Worm (Caenorhabditis elegans): ENCODE results near the gene T28F3.11.
"Not testable (repeated sequence)": the region's sequence is repeated elsewhere in the genome, so short reads cannot be mapped to it uniquely, and the experiment has no call there.

Gene T28F3.11

ce11 chrIV:17328834-17329233 lies 37.4 kb upstream of the T28F3.11 start, which contains the start of gene ceh-88:
Gene ceh-88, plus strand, starts transcription at chrIV:17329188.
- TF ChIP-seq hnd-1 (tag; optimal IDR thresholded peaks at IDR 0.05): no peak
- no peak for TF ChIP-seq pes-1 (GFP tag; IDR thresholded peaks at IDR 0.05)
- no peak for TF ChIP-seq ets-7 (tag; optimal IDR thresholded peaks at IDR 0.05)
- TF ChIP-seq tra-4 (tag; optimal IDR thresholded peaks at IDR 0.05): no peak
- TF ChIP-seq scrt-1 (GFP tag; IDR thresholded peaks at IDR 0.05): no peak
- no peak for TF ChIP-seq hmbx-1 (tag; optimal IDR thresholded peaks at IDR 0.05)
- TF ChIP-seq F13C5.2 (tag; optimal IDR thresholded peaks at IDR 0.05): no peak
- TF ChIP-seq B0310.2 (tag; optimal IDR thresholded peaks at IDR 0.05): no peak
- TF ChIP-seq flt-1 (GFP tag; IDR thresholded peaks at IDR 0.05): no peak
- no peak for TF ChIP-seq tbx-11 (GFP tag; IDR thresholded peaks at IDR 0.05)
- no peak for TF ChIP-seq ceh-13 (GFP tag; optimal IDR thresholded peaks at IDR 0.05)
- no peak for TF ChIP-seq ama-1 (optimal IDR thresholded peaks at IDR 0.05)
- no peak for TF ChIP-seq ceh-36 (tag; optimal IDR thresholded peaks at IDR 0.05)
- TF ChIP-seq hmg-4 (GFP tag; optimal IDR thresholded peaks at IDR 0.05): no peak
- TF ChIP-seq aly-1 (tag; optimal IDR thresholded peaks at IDR 0.05): no peak

- no peak for TF ChIP-seq tbx-11 (GFP tag; IDR thresholded peaks at IDR 0.05)
- TF ChIP-seq scrt-1 (GFP tag; IDR thresholded peaks at IDR 0.05): no peak
- no peak for TF ChIP-seq ceh-13 (GFP tag; optimal IDR thresholded peaks at IDR 0.05)
- no peak for TF ChIP-seq ceh-36 (tag; optimal IDR thresholded peaks at IDR 0.05)
- TF ChIP-seq ets-7 (tag; optimal IDR thresholded peaks at IDR 0.05): no peak
- no peak for TF ChIP-seq hnd-1 (tag; optimal IDR thresholded peaks at IDR 0.05)
- TF ChIP-seq hmbx-1 (tag; optimal IDR thresholded peaks at IDR 0.05): no peak
- TF ChIP-seq pes-1 (GFP tag; IDR thresholded peaks at IDR 0.05): no peak
- no peak for TF ChIP-seq F13C5.2 (tag; optimal IDR thresholded peaks at IDR 0.05)
- no peak for TF ChIP-seq flt-1 (GFP tag; IDR thresholded peaks at IDR 0.05)
- TF ChIP-seq ama-1 (optimal IDR thresholded peaks at IDR 0.05): no peak
Observed at ce11 chrIV:17320445-17320844, 29.0 kb upstream of the T28F3.11 start, which contains the start of gene C49C3.4. Gene C49C3.4, plus strand, starts transcription at chrIV:17320795.

- TF ChIP-seq scrt-1 (GFP tag; IDR thresholded peaks at IDR 0.05) (no peak), aly-1 (tag; optimal IDR thresholded peaks at IDR 0.05) (no peak), ceh-13 (GFP tag; optimal IDR thresholded peaks at IDR 0.05) (no peak), pes-1 (GFP tag; IDR thresholded peaks at IDR 0.05) (no peak), F13C5.2 (tag; optimal IDR thresholded peaks at IDR 0.05) (no peak), tbx-11 (GFP tag; IDR thresholded peaks at IDR 0.05) (no peak)
Observed at ce11 chrIV:17316398-17316797, 24.9 kb upstream of the T28F3.11 start, which contains the start of gene C49C3.20. Gene C49C3.20, minus strand, starts transcription at chrIV:17316498.

DNA sequence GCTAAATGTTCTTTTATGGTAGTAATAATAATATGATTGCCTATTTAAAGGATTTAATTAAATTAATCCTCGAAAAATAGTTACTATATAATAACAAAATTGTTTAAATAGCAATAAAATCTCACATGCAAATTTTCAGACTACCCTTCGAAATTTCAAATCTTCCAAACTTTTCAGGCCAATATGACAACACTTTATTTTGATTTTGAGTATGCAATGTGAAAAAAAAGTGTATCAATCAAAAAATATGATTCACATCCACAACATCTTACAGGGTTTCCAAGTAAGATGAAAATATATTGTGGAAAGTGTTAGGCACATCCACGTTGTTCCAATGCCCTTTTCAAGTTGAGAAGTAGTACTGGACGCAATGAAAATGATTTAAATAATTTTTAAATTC lies 20.4 kb upstream of the T28F3.11 start, which contains the start of gene snf-9:
TSS of gene snf-9 (plus strand) at position 301 of the 400 bp plus-strand sequence.
- TF ChIP-seq aly-1 (tag; optimal IDR thresholded peaks at IDR 0.05): no peak
- TF ChIP-seq B0310.2 (tag; optimal IDR thresholded peaks at IDR 0.05): no peak
- TF ChIP-seq pes-1 (GFP tag; IDR thresholded peaks at IDR 0.05): no peak
- no peak for TF ChIP-seq tra-4 (tag; optimal IDR thresholded peaks at IDR 0.05)
- TF ChIP-seq sea-1 (GFP tag; conservative IDR thresholded peaks at IDR 0.05): no peak
- TF ChIP-seq ama-1 (optimal IDR thresholded peaks at IDR 0.05): no peak

DNA sequence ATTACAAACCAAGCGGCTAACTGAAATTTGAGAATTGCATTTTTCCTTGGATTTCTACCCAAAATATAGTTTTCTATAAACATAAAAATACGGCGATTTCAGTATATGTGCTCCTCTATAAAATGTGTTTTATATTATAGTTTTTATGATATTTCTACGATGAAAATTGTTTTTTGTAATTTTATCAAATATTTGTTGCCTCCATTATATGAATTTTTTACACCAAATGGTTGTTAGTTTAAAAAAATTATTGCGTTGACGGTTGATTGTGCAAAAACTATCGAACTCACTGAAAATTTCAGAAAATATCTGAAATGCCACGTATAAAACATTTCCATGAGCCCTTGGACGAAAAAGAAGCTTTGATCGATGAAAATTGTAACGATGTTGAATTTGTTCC lies 16.7 kb upstream of the T28F3.11 start, which contains the start of gene T28F3.9:
TSS of gene T28F3.9 (plus strand) at position 301 of the 400 bp plus-strand sequence.
- TF ChIP-seq B0310.2 (tag; optimal IDR thresholded peaks at IDR 0.05) (no peak), flt-1 (GFP tag; IDR thresholded peaks at IDR 0.05) (no peak), sea-1 (GFP tag; conservative IDR thresholded peaks at IDR 0.05) (no peak), tbx-37 (GFP tag; conservative IDR thresholded peaks at IDR 0.05) (no peak), hnd-1 (tag; optimal IDR thresholded peaks at IDR 0.05) (no peak), aly-1 (tag; optimal IDR thresholded peaks at IDR 0.05) (no peak), tra-4 (tag; optimal IDR thresholded peaks at IDR 0.05) (no peak)

- TF ChIP-seq pes-1 (GFP tag; IDR thresholded peaks at IDR 0.05); hnd-1 (tag; optimal IDR thresholded peaks at IDR 0.05); flt-1 (GFP tag; IDR thresholded peaks at IDR 0.05): not testable (repeated sequence)
Observed at ce11 chrIV:17307223-17307622, 15.7 kb upstream of the T28F3.11 start, which contains the start of gene T28F3.8. Gene T28F3.8, minus strand, starts transcription at chrIV:17307323.

- TF ChIP-seq hnd-1 (tag; optimal IDR thresholded peaks at IDR 0.05) (no peak), pes-1 (GFP tag; IDR thresholded peaks at IDR 0.05) (no peak), flt-1 (GFP tag; IDR thresholded peaks at IDR 0.05) (no peak), hmg-4 (GFP tag; optimal IDR thresholded peaks at IDR 0.05) (no peak)
Observed at ce11 chrIV:17301933-17302332, 10.5 kb upstream of the T28F3.11 start, which contains the start of gene ifta-2. Gene ifta-2, minus strand, starts transcription at chrIV:17302033.

- TF ChIP-seq tbx-37 (GFP tag; conservative IDR thresholded peaks at IDR 0.05) (no peak), ama-1 (optimal IDR thresholded peaks at IDR 0.05) (no peak), hnd-1 (tag; optimal IDR thresholded peaks at IDR 0.05) (no peak), sea-1 (GFP tag; conservative IDR thresholded peaks at IDR 0.05) (no peak), ets-7 (tag; optimal IDR thresholded peaks at IDR 0.05) (no peak), hmbx-1 (tag; optimal IDR thresholded peaks at IDR 0.05) (no peak)
Observed at ce11 chrIV:17294489-17294888, 3.0 kb upstream of the T28F3.11 start, which contains the start of gene T28F3.5. Gene T28F3.5, plus strand, starts transcription at chrIV:17294789.

DNA sequence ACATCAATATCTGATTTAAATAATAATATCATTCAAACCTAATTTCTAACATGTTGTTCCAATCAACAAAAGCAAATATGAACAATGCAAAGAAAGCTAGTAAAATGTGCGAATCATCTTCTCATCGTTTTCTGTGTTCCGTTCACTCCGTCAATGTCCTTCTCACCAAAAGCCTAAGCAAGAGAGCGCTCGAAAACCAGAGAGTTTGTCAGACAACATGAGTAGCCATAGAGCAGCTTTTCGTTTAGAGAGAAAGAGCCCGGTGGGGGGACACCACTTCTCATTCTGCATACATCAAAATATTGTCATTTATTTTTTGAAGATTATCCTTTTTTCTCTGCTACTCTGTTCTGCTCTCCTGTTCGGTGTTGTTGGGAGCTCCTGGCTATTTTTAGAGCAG lies 2.2 kb upstream of the T28F3.11 start:
- TF ChIP-seq F13C5.2 (tag; optimal IDR thresholded peaks at IDR 0.05): no peak
- no peak for TF ChIP-seq B0310.2 (tag; optimal IDR thresholded peaks at IDR 0.05)
- TF ChIP-seq tra-4 (tag; optimal IDR thresholded peaks at IDR 0.05): no peak
- TF ChIP-seq scrt-1 (GFP tag; IDR thresholded peaks at IDR 0.05): no peak
- no peak for TF ChIP-seq hnd-1 (tag; optimal IDR thresholded peaks at IDR 0.05)
- TF ChIP-seq aly-1 (tag; optimal IDR thresholded peaks at IDR 0.05): no peak
- TF ChIP-seq ceh-13 (GFP tag; optimal IDR thresholded peaks at IDR 0.05): no peak
- TF ChIP-seq ceh-36 (tag; optimal IDR thresholded peaks at IDR 0.05): no peak
- TF ChIP-seq hmbx-1 (tag; optimal IDR thresholded peaks at IDR 0.05): no peak
- TF ChIP-seq flt-1 (GFP tag; IDR thresholded peaks at IDR 0.05): no peak
- no peak for TF ChIP-seq hmg-4 (GFP tag; optimal IDR thresholded peaks at IDR 0.05)
- no peak for TF ChIP-seq ama-1 (optimal IDR thresholded peaks at IDR 0.05)
- TF ChIP-seq sea-1 (GFP tag; conservative IDR thresholded peaks at IDR 0.05): no peak
- no peak for TF ChIP-seq pes-1 (GFP tag; IDR thresholded peaks at IDR 0.05)
- no peak for TF ChIP-seq ets-7 (tag; optimal IDR thresholded peaks at IDR 0.05)
- no peak for TF ChIP-seq tbx-37 (GFP tag; conservative IDR thresholded peaks at IDR 0.05)
- TF ChIP-seq tbx-11 (GFP tag; IDR thresholded peaks at IDR 0.05): no peak
